Worm (Caenorhabditis elegans) whole organism, L1 larva: ENCODE results near the gene F40H3.3.

Source experiments
- C04F5.9 ChIP-seq: sonication (generic microtip); optimal IDR thresholded peaks from 2 replicates; lab custom pipeline; 2016; ENCODE audit warnings: missing genetic modification characterization, missing compliant biosample characterization
- C16A3.4 ChIP-seq: fragments of 150-350 bp; optimal IDR thresholded peaks from 2 replicates; lab custom pipeline; 2014; ENCODE audit warnings: missing biosample characterization, missing genetic modification characterization
- C34B4.2 ChIP-seq: sonication (generic microtip); optimal IDR thresholded peaks from 2 replicates; lab custom pipeline; 2017; ENCODE audit warnings: mild to moderate bottlenecking, missing genetic modification characterization, missing compliant biosample characterization
- F16B12.6 ChIP-seq: fragments of 150-350 bp; optimal IDR thresholded peaks from 2 replicates; lab custom pipeline; 2014; ENCODE audit warnings: missing biosample characterization, missing genetic modification characterization
- ama-1 ChIP-seq: fragments of 150-350 bp; optimal IDR thresholded peaks from 2 replicates; lab custom pipeline; 2014
- blmp-1 ChIP-seq: fragments of 150-350 bp; optimal IDR thresholded peaks from 2 replicates; lab custom pipeline; 2014; ENCODE audit warnings: missing biosample characterization, missing genetic modification characterization
- ceh-82 ChIP-seq, 3 experiments: fragments of 150-350 bp in 1 of 3; sonication (generic microtip) in 2 of 3; optimal IDR thresholded peaks; 2 replicates each; lab custom pipeline; 2014 to 2017; ENCODE audit warnings: missing biosample characterization in 3 of 3, missing genetic modification characterization in 3 of 3
- ceh-90 ChIP-seq: sonication (generic microtip); optimal IDR thresholded peaks from 2 replicates; lab custom pipeline; 2016; ENCODE audit warnings: missing genetic modification characterization, missing compliant biosample characterization
- dpl-1 ChIP-seq, 3 experiments: fragments of 150-350 bp in 2 of 3; sonication (generic microtip) in 1 of 3; optimal IDR thresholded peaks; 2 replicates each; lab custom pipeline; 2014 to 2017; ENCODE audit warnings: missing biosample characterization in 3 of 3, missing genetic modification characterization in 3 of 3, missing genetic modification reagents in 3 of 3
- efl-1 ChIP-seq, 4 experiments: fragments of 150-350 bp; optimal IDR thresholded peaks in 3 of 4; peaks in 1 of 4; 1 replicate in 1 of 4; 2 replicates in 3 of 4; lab custom pipeline; 2014; ENCODE audit warnings: missing biosample characterization in 2 of 4, missing genetic modification characterization in 2 of 4, missing genetic modification reagents in 2 of 4
- efl-3 ChIP-seq: fragments of 200-800 bp; sonication (Bioruptor generic); optimal IDR thresholded peaks from 2 replicates; lab custom pipeline; 2018; ENCODE audit warnings: mild to moderate bottlenecking, missing genetic modification characterization, missing compliant biosample characterization
- egl-27 ChIP-seq, 2 experiments: fragments of 150-350 bp in 1 of 2; sonication (generic microtip); optimal IDR thresholded peaks; 3 replicates each; lab custom pipeline; 2017 to 2018; ENCODE audit warnings: missing biosample characterization in 2 of 2, missing genetic modification characterization in 2 of 2, missing genetic modification reagents in 2 of 2
- elt-2 ChIP-seq: sonication (generic microtip); optimal IDR thresholded peaks from 2 replicates; lab custom pipeline; 2016; ENCODE audit warnings: missing genetic modification characterization, mild to moderate bottlenecking, inconsistent platforms, missing compliant biosample characterization, missing genetic modification reagents
- elt-3 ChIP-seq, 6 experiments: fragments of 150-350 bp in 1 of 6; sonication (generic microtip); optimal IDR thresholded peaks; 2 replicates each; lab custom pipeline; 2017 to 2018; ENCODE audit warnings: missing biosample characterization in 6 of 6, missing genetic modification characterization in 6 of 6, inconsistent platforms in 1 of 6
- fkh-10 ChIP-seq: sonication (generic microtip); optimal IDR thresholded peaks from 2 replicates; lab custom pipeline; 2017; ENCODE audit warnings: missing biosample characterization, missing genetic modification reagents, missing genetic modification characterization
- fkh-4 ChIP-seq: sonication (generic microtip); optimal IDR thresholded peaks from 2 replicates; lab custom pipeline; 2016; ENCODE audit warnings: missing compliant biosample characterization, missing genetic modification characterization, borderline replicate concordance
- fos-1 ChIP-seq: fragments of 150-350 bp; optimal IDR thresholded peaks from 2 replicates; lab custom pipeline; 2014; ENCODE audit warnings: missing biosample characterization, missing genetic modification characterization
- irx-1 ChIP-seq: sonication (generic microtip); optimal IDR thresholded peaks from 2 replicates; lab custom pipeline; 2016; ENCODE audit warnings: missing genetic modification characterization, missing compliant biosample characterization
- jun-1 ChIP-seq: fragments of 150-350 bp; optimal IDR thresholded peaks from 2 replicates; lab custom pipeline; 2014; ENCODE audit warnings: missing biosample characterization, missing genetic modification reagents, missing genetic modification characterization
- lin-13 ChIP-seq: fragments of 150-350 bp; optimal IDR thresholded peaks from 2 replicates; lab custom pipeline; 2014; ENCODE audit warnings: missing biosample characterization, missing genetic modification reagents, missing genetic modification characterization
- lin-35 ChIP-seq, 2 experiments: fragments of 150-350 bp; optimal IDR thresholded peaks; 2 replicates each; lab custom pipeline; 2014; ENCODE audit warnings: missing biosample characterization in 2 of 2, missing genetic modification characterization in 2 of 2, missing genetic modification reagents in 2 of 2
- lir-3 ChIP-seq: sonication (generic microtip); optimal IDR thresholded peaks from 2 replicates; lab custom pipeline; 2016; ENCODE audit warnings: mild to moderate bottlenecking, missing genetic modification characterization, moderate library complexity, missing compliant biosample characterization; ENCODE audit not compliant: poor library complexity
- lsy-2 ChIP-seq, 2 experiments: fragments of 150-350 bp; optimal IDR thresholded peaks; 2 replicates each; lab custom pipeline; 2014; ENCODE audit warnings: missing biosample characterization in 2 of 2, missing genetic modification characterization in 2 of 2
- mab-9 ChIP-seq: fragments of 200-800 bp; sonication (Bioruptor generic); IDR thresholded peaks from 2 replicates; pipeline ENCODE4 v1.3.6; 2022; ENCODE audit warnings: missing genetic modification reagents, missing genetic modification characterization, missing compliant biosample characterization
- mep-1 ChIP-seq: fragments of 150-350 bp; optimal IDR thresholded peaks from 2 replicates; lab custom pipeline; 2014; ENCODE audit warnings: missing biosample characterization, missing genetic modification characterization
- nhr-19 ChIP-seq: fragments of 200-800 bp; sonication (Bioruptor generic); conservative IDR thresholded peaks from 2 replicates; pipeline ENCODE4 v1.3.6; 2022; ENCODE audit warnings: missing genetic modification characterization, missing compliant biosample characterization
- nhr-20 ChIP-seq: sonication (generic microtip); optimal IDR thresholded peaks from 2 replicates; lab custom pipeline; 2016; ENCODE audit warnings: mild to moderate bottlenecking, missing genetic modification characterization, missing compliant biosample characterization
- nhr-237 ChIP-seq: fragments of 150-350 bp; optimal IDR thresholded peaks from 2 replicates; lab custom pipeline; 2014; ENCODE audit warnings: missing biosample characterization, missing genetic modification characterization
- nhr-47 ChIP-seq: sonication (generic microtip); optimal IDR thresholded peaks from 2 replicates; lab custom pipeline; 2016; ENCODE audit warnings: mild to moderate bottlenecking, missing genetic modification characterization, moderate library complexity, missing compliant biosample characterization
- nhr-71 ChIP-seq: sonication (generic microtip); optimal IDR thresholded peaks from 2 replicates; lab custom pipeline; 2016; ENCODE audit warnings: mild to moderate bottlenecking, missing genetic modification characterization, moderate library complexity, missing compliant biosample characterization
- nhr-85 ChIP-seq: sonication (generic microtip); peaks from one replicate; lab custom pipeline; 2016; ENCODE audit warnings: missing genetic modification characterization, inconsistent platforms, missing compliant biosample characterization
- nhr-90 ChIP-seq: sonication (generic microtip); optimal IDR thresholded peaks from 2 replicates; lab custom pipeline; 2016; ENCODE audit warnings: mild to moderate bottlenecking, missing genetic modification characterization, missing compliant biosample characterization; ENCODE audit not compliant: poor library complexity
- pax-3 ChIP-seq: fragments of 200-800 bp; sonication (Bioruptor generic); optimal IDR thresholded peaks from 2 replicates; lab custom pipeline; 2018; ENCODE audit warnings: mild to moderate bottlenecking, missing genetic modification characterization, moderate library complexity, missing compliant biosample characterization
- pqm-1 ChIP-seq: sonication (generic microtip); optimal IDR thresholded peaks from 3 replicates; lab custom pipeline; 2017; ENCODE audit warnings: missing biosample characterization, missing genetic modification characterization
- rnt-1 ChIP-seq: sonication (generic microtip); optimal IDR thresholded peaks from 2 replicates; lab custom pipeline; 2016; ENCODE audit warnings: mild to moderate bottlenecking, missing genetic modification characterization, moderate library complexity, missing compliant biosample characterization
- skn-1 ChIP-seq: fragments of 150-350 bp; optimal IDR thresholded peaks from 2 replicates; lab custom pipeline; 2014; ENCODE audit warnings: missing biosample characterization, missing genetic modification characterization
- sox-4 ChIP-seq: sonication (generic microtip); optimal IDR thresholded peaks from 2 replicates; lab custom pipeline; 2016; ENCODE audit warnings: missing genetic modification characterization, missing compliant biosample characterization
- sup-37 ChIP-seq: fragments of 200-800 bp; sonication (Bioruptor generic); optimal IDR thresholded peaks from 2 replicates; lab custom pipeline; 2018; ENCODE audit warnings: mild to moderate bottlenecking, missing genetic modification characterization, missing compliant biosample characterization
- swsn-7 ChIP-seq: sonication (generic microtip); optimal IDR thresholded peaks from 2 replicates; lab custom pipeline; 2016; ENCODE audit warnings: missing genetic modification characterization, missing compliant biosample characterization
- tbx-2 ChIP-seq: sonication (generic microtip); optimal IDR thresholded peaks from 2 replicates; lab custom pipeline; 2016; ENCODE audit warnings: missing genetic modification characterization, missing compliant biosample characterization
- tlp-1 ChIP-seq: fragments of 150-350 bp; optimal IDR thresholded peaks from 2 replicates; lab custom pipeline; 2014; ENCODE audit warnings: missing biosample characterization, missing genetic modification characterization
- unc-130 ChIP-seq: fragments of 150-350 bp; optimal IDR thresholded peaks from 2 replicates; lab custom pipeline; 2017; ENCODE audit warnings: missing biosample characterization, missing genetic modification characterization, inconsistent platforms
- unc-86 ChIP-seq: sonication (generic microtip); optimal IDR thresholded peaks from 2 replicates; lab custom pipeline; 2016; ENCODE audit warnings: missing genetic modification characterization, missing compliant biosample characterization
- unc-98 ChIP-seq: fragments of 200-800 bp; sonication (Bioruptor generic); IDR thresholded peaks from 2 replicates; pipeline ENCODE4 v1.3.6; 2022; ENCODE audit warnings: missing genetic modification characterization, missing compliant biosample characterization
- xbp-1 ChIP-seq: sonication (generic microtip); optimal IDR thresholded peaks from 2 replicates; lab custom pipeline; 2016; ENCODE audit warnings: missing genetic modification characterization, missing compliant biosample characterization

F40H3.3 gene

DNA sequence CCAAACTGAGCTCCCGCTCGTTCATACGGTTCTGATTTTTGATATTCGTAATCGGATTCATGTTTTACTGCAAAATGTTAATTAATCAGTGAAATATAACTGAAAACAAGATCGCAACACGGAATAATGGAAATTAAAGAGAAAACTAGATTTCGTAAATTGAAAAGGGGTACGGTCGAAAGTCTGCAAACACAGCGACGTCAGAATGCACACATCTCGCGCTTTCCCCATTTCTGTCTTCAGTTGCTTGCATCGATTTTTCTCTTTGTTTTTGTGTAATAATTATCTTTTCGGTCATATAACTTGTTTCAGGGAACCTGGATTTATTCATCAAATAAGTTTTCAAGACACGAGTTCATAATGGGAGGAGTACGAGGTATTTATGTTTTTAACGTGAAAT is 25.6 kb downstream of the F40H3.3 start, which contains the start of the genes rbmx-2 and C30B5.2:
TSS of gene rbmx-2 (minus strand) at position 74 of the 400 bp plus-strand sequence.
TSS of gene C30B5.2 (plus strand) at position 306 of the 400 bp plus-strand sequence.
- no peak for TF ChIP-seq sox-4 (tag; lab: Kevin White, UChicago)
- peak; percentile 37 to 69 for TF ChIP-seq lin-35 (GFP tag; optimal IDR thresholded peaks at IDR 0.05; lab: Kevin White, UChicago)
- TF ChIP-seq blmp-1 (tag; lab: Kevin White, UChicago) = peak; percentile 51
- TF ChIP-seq F16B12.6 = peak; percentile 94
- no peak for TF ChIP-seq fkh-4
- peak; percentile 46 to 69 (median 67) for TF ChIP-seq dpl-1 (GFP tag; optimal IDR thresholded peaks at IDR 0.05; lab: Kevin White, UChicago)
- no peak for TF ChIP-seq egl-27 (tag; optimal IDR thresholded peaks at IDR 0.05; lab: Kevin White, UChicago)
- TF ChIP-seq unc-130 (tag; lab: Kevin White, UChicago) = peak; percentile 19
- peak; percentile 73 for TF ChIP-seq lir-3
- TF ChIP-seq C04F5.9 (tag; lab: Kevin White, UChicago) = no peak
- TF ChIP-seq mep-1 = peak; percentile 74
- TF ChIP-seq ceh-90 (tag; lab: Kevin White, UChicago) = no peak
- TF ChIP-seq fos-1 (tag; lab: Kevin White, UChicago) = no peak
- peak; percentile 1 for TF ChIP-seq irx-1 (tag; lab: Kevin White, UChicago)
- no peak for TF ChIP-seq jun-1 (tag; lab: Kevin White, UChicago)
- no peak for TF ChIP-seq ama-1 (lab: Kevin White, UChicago)
- peak; percentile 42 for TF ChIP-seq rnt-1 (tag; lab: Kevin White, UChicago)
- peak; percentile 41 for TF ChIP-seq nhr-20 (tag; lab: Kevin White, UChicago)
- TF ChIP-seq nhr-71 = peak; percentile 58
- TF ChIP-seq pax-3 (tag; lab: Kevin White, UChicago) = no peak
- no peak for TF ChIP-seq nhr-47
- peak; percentile 83 to 94 for TF ChIP-seq lsy-2 (tag; optimal IDR thresholded peaks at IDR 0.05; lab: Kevin White, UChicago)
- TF ChIP-seq C34B4.2 = no peak
- TF ChIP-seq efl-1 (optimal IDR thresholded peaks at IDR 0.05; lab: Kevin White, UChicago) = peak; percentile 65 to 68
- TF ChIP-seq efl-1 (GFP tag; optimal IDR thresholded peaks at IDR 0.05 in 1 of 2; lab: Kevin White, UChicago) = peak; percentile 66 to 95
- no peak for TF ChIP-seq elt-2 (tag; lab: Kevin White, UChicago)
- TF ChIP-seq sup-37 (GFP tag; lab: Kevin White, UChicago) = no peak
- TF ChIP-seq fkh-10 = no peak
- no peak for TF ChIP-seq pqm-1
- peak; percentile 8 for TF ChIP-seq unc-86
- no peak for TF ChIP-seq nhr-237
- TF ChIP-seq nhr-19 (GFP tag; lab: Robert Waterston, UW) = no peak
- peak; percentile 13 for TF ChIP-seq skn-1 (tag; lab: Kevin White, UChicago)
- TF ChIP-seq elt-3 (tag; optimal IDR thresholded peaks at IDR 0.05; lab: Kevin White, UChicago) = peak in 1 of 6 experiments; percentile 37
- peak in 2 of 3 experiments; percentile 31 to 36 for TF ChIP-seq ceh-82 (tag; optimal IDR thresholded peaks at IDR 0.05; lab: Kevin White, UChicago)
- peak; percentile 37 for TF ChIP-seq xbp-1 (tag; lab: Kevin White, UChicago)
- TF ChIP-seq swsn-7 = peak; percentile 47
- TF ChIP-seq lin-13 (GFP tag; lab: Kevin White, UChicago) = peak; percentile 6
- TF ChIP-seq tlp-1 (tag; lab: Kevin White, UChicago) = no peak
- TF ChIP-seq tbx-2 = peak; percentile 42
- TF ChIP-seq mab-9 = no peak
- TF ChIP-seq C16A3.4 (tag; lab: Kevin White, UChicago) = peak; percentile 41
- TF ChIP-seq nhr-90 (tag; lab: Kevin White, UChicago) = no peak
- no peak for TF ChIP-seq nhr-85
- no peak for TF ChIP-seq unc-98 (GFP tag; lab: Robert Waterston, UW)
- no peak for TF ChIP-seq efl-3 (GFP tag; lab: Kevin White, UChicago)
